Fruit fly (Drosophila melanogaster) whole organism, adult: ENCODE data around the gene CG43135.

Experiments used
- CG11617 ChIP-seq: fragments of 200-800 bp; sonication (Bioruptor generic); optimal IDR thresholded peaks from 2 replicates; lab custom pipeline; 2017; ENCODE audit warnings: mild to moderate bottlenecking, missing biosample characterization, missing genetic modification reagents, missing genetic modification characterization
- CG12768 ChIP-seq: fragments of 200-800 bp; sonication (Bioruptor generic); optimal IDR thresholded peaks from 2 replicates; lab custom pipeline; 2017; ENCODE audit warnings: missing biosample characterization, missing genetic modification characterization, mild to moderate bottlenecking, moderate library complexity, missing genetic modification reagents
- CG1620 ChIP-seq: fragments of 200-800 bp; sonication (Bioruptor generic); optimal IDR thresholded peaks from 2 replicates; lab custom pipeline; 2016; ENCODE audit warnings: missing biosample characterization, missing genetic modification characterization
- CG7101 ChIP-seq: fragments of 200-800 bp; sonication (Bioruptor generic); optimal IDR thresholded peaks from 2 replicates; lab custom pipeline; 2018; ENCODE audit warnings: missing biosample characterization, mild to moderate bottlenecking, missing genetic modification characterization, moderate library complexity
- Mnt ChIP-seq: fragments of 200-800 bp; sonication (Bioruptor generic); optimal IDR thresholded peaks from 2 replicates; lab custom pipeline; 2016; ENCODE audit warnings: missing biosample characterization, mild to moderate bottlenecking, missing genetic modification characterization
- bab1 ChIP-seq: fragments of 200-800 bp; sonication (Bioruptor generic); optimal IDR thresholded peaks from 3 replicates; lab custom pipeline; 2019; ENCODE audit warnings: missing biosample characterization, mild to moderate bottlenecking, missing genetic modification characterization, moderate library complexity
- pad ChIP-seq: fragments of 200-800 bp; sonication (Bioruptor generic); optimal IDR thresholded peaks from 3 replicates; lab custom pipeline; 2017; ENCODE audit warnings: missing biosample characterization, missing genetic modification characterization, mild to moderate bottlenecking, moderate library complexity, missing genetic modification reagents
- tj ChIP-seq: fragments of 200-800 bp; sonication (Bioruptor generic); optimal IDR thresholded peaks from 3 replicates; lab custom pipeline; 2017; ENCODE audit warnings: missing biosample characterization, mild to moderate bottlenecking, missing genetic modification characterization, moderate library complexity

DNA sequence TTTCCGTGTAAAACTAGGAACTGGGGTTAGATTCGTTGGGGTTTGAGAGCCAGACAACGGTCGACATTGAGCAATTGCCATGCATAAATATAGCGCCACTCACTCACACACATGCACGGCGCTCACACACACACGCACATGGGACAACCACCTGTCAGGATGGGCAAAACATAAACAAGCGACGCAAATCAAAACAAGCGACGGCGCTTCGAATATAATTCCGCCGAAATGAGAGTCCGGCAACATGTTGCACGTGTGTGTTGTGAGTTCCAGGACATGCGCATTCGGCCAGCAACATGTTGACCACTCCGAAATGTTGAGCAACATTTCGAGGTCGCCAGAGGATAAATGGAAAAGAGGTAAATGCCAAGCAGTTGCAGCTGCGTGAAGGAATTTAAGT is 32.6 kb downstream of the CG43135 start:
- TF ChIP-seq Mnt (GFP tag; lab: Kevin White, UChicago) (no peak), pad (no peak), CG1620 (no peak), CG12768 (GFP tag; lab: Kevin White, UChicago) (no peak), bab1 (GFP tag; lab: Kevin White, UChicago) (no peak), CG7101 (tag; lab: Kevin White, UChicago) (no peak), tj (GFP tag; lab: Kevin White, UChicago) (no peak), CG11617 (GFP tag; lab: Kevin White, UChicago) (no peak)
